Fruit fly (Drosophila melanogaster): ENCODE results near the gene CG31086.

The CG31086 gene

dm6 chr3R:26230016-26230415 is 45.0 kb downstream of the CG31086 start, which contains the start of gene CG12290 (continued):
- TF ChIP-seq CG17829 (tag; optimal IDR thresholded peaks at IDR 0.05) (peak; percentile 10), dm (GFP tag; optimal IDR thresholded peaks at IDR 0.05) (peak; percentile 17), CG13296 (GFP tag; optimal IDR thresholded peaks at IDR 0.05) (peak; percentile 44), Antp (GFP tag; optimal IDR thresholded peaks at IDR 0.05) (peak; percentile 39), CG6272 (GFP tag; IDR thresholded peaks at IDR 0.05) (no peak), her (GFP tag; optimal IDR thresholded peaks at IDR 0.05) (peak; percentile 57), CG6689 (GFP tag; IDR thresholded peaks at IDR 0.05) (0 out of 2 replicates have a peak, but pooled peaks have one; percentile 12), ap (GFP tag; IDR thresholded peaks at IDR 0.05) (peak; percentile 41; the same call in 1 of the 2 replicates), CG7786 (GFP tag; optimal IDR thresholded peaks at IDR 0.05) (peak; percentile 3), CG4820 (GFP tag; optimal IDR thresholded peaks at IDR 0.05) (no peak), Mrtf (GFP tag; IDR thresholded peaks at IDR 0.05) (0 out of 3 replicates have a peak, but pooled peaks have one; percentile 15), HHEX (GFP tag; optimal IDR thresholded peaks at IDR 0.05) (peak; percentile 44), mirr (GFP tag; optimal IDR thresholded peaks at IDR 0.05) (peak; percentile 20), Sry-β (GFP tag; optimal IDR thresholded peaks at IDR 0.05) (no peak), Oli (tag; optimal IDR thresholded peaks at IDR 0.05) (peak; percentile 12), Trl (optimal IDR thresholded peaks at IDR 0.05) (peak; percentile 85 to 90), Trl (GFP tag; optimal IDR thresholded peaks at IDR 0.05) (peak; percentile 81), tap (tag; optimal IDR thresholded peaks at IDR 0.05) (peak; percentile 6), CG7963 (GFP tag; IDR thresholded peaks at IDR 0.05; ENCODE audit: partially characterized antibody) (0 out of 3 replicates have a peak, but pooled peaks have one; percentile 21), CG34224 (GFP tag; IDR thresholded peaks at IDR 0.05; ENCODE audit: partially characterized antibody) (peak; percentile 69), bsh (GFP tag; optimal IDR thresholded peaks at IDR 0.05) (peak; percentile 2 to 16), unc-4 (GFP tag; IDR thresholded peaks at IDR 0.05; ENCODE audit: partially characterized antibody) (peak; percentile 53), dmrt99B (tag; optimal IDR thresholded peaks at IDR 0.05) (peak; percentile 25), CG9932 (GFP tag; IDR thresholded peaks at IDR 0.05) (peak; percentile 38; the same call in 1 of the 2 replicates), CG2889 (GFP tag; IDR thresholded peaks at IDR 0.05) (no peak), CG18619 (GFP tag; optimal IDR thresholded peaks at IDR 0.05) (no peak), Myb (GFP tag; optimal IDR thresholded peaks at IDR 0.05) (no peak), CG14441 (GFP tag; IDR thresholded peaks at IDR 0.05) (0 out of 2 replicates have a peak, but pooled peaks have one; percentile 28), sens (GFP tag) (peak; percentile 33), sd (tag; optimal IDR thresholded peaks at IDR 0.05) (peak; percentile 27), nerfin-2 (GFP tag; IDR thresholded peaks at IDR 0.05; ENCODE audit: partially characterized antibody) (no peak), Lim3 (GFP tag; IDR thresholded peaks at IDR 0.05) (no peak), otp (GFP tag; IDR thresholded peaks at IDR 0.05) (no peak), btn (GFP tag; optimal IDR thresholded peaks at IDR 0.05) (no peak), CHES-1-like (GFP tag; optimal IDR thresholded peaks at IDR 0.05) (peak; percentile 40), lmd (GFP tag; IDR thresholded peaks at IDR 0.05) (0 out of 2 replicates have a peak, but pooled peaks have one; percentile 8), oc (tag; optimal IDR thresholded peaks at IDR 0.05) (peak; percentile 2), CG2875 (GFP tag; optimal IDR thresholded peaks at IDR 0.05) (peak; percentile 8), rib (GFP tag; IDR thresholded peaks at IDR 0.05) (peak; percentile 75; the same call in 1 of the 2 replicates), Atf-2 (GFP tag; optimal IDR thresholded peaks at IDR 0.05) (peak; percentile 48), grau (tag; optimal IDR thresholded peaks at IDR 0.05) (peak; percentile 28), dpn (GFP tag; optimal IDR thresholded peaks at IDR 0.05) (peak in 1 of 2 experiments; percentile 23), Hsf (GFP tag; optimal IDR thresholded peaks at IDR 0.05) (no peak), Awh (GFP tag; IDR thresholded peaks at IDR 0.05) (0 out of 2 replicates have a peak, but pooled peaks have one; percentile 13), Bgb (GFP tag; IDR thresholded peaks at IDR 0.05; ENCODE audit: partially characterized antibody) (peak; percentile 44; the same call in 1 of the 2 replicates), chm (GFP tag; IDR thresholded peaks at IDR 0.05) (peak; percentile 66; the same call in 1 of the 2 replicates), bcd (GFP tag; optimal IDR thresholded peaks at IDR 0.05) (peak; percentile 6), CG18599 (GFP tag; optimal IDR thresholded peaks at IDR 0.05) (peak; percentile 8), CG2712 (tag; optimal IDR thresholded peaks at IDR 0.05) (no peak), Xbp1 (GFP tag; optimal IDR thresholded peaks at IDR 0.05) (peak; percentile 22)
